Fruit fly (Drosophila melanogaster) S2 (cell line): Measurements from ENCODE around the gene PIG-C.
A peak's percentile ranks its signal among the peaks of the same experiment; 100 is the strongest.

ENCODE experiments used
- CG8478 ChIP-seq: fragments of >200 bp; optimal IDR thresholded peaks from 2 replicates; lab custom pipeline; 2018
- CTCF ChIP-seq, 2 experiments: fragments of >200 bp; optimal IDR thresholded peaks; 2 replicates each; lab custom pipeline; 2018

The PIG-C gene

dm6 chr3L:3314696-3315095 lies 4.3 kb downstream of the PIG-C start, which contains the start of gene Drsl3:
Gene Drsl3, plus strand, starts transcription at chr3L:3314996.
- TF ChIP-seq CG8478 (lab: Kevin White, UChicago): no peak
- no peak for TF ChIP-seq CTCF (optimal IDR thresholded peaks at IDR 0.05; lab: Kevin White, UChicago)

- TF ChIP-seq CTCF (optimal IDR thresholded peaks at IDR 0.05; lab: Kevin White, UChicago) (no peak), CG8478 (lab: Kevin White, UChicago) (no peak)
Observed at dm6 chr3L:3314049-3314448, 5.0 kb downstream of the PIG-C start, which contains the start of gene Drsl2. Gene Drsl2, plus strand, starts transcription at chr3L:3314349.

DNA sequence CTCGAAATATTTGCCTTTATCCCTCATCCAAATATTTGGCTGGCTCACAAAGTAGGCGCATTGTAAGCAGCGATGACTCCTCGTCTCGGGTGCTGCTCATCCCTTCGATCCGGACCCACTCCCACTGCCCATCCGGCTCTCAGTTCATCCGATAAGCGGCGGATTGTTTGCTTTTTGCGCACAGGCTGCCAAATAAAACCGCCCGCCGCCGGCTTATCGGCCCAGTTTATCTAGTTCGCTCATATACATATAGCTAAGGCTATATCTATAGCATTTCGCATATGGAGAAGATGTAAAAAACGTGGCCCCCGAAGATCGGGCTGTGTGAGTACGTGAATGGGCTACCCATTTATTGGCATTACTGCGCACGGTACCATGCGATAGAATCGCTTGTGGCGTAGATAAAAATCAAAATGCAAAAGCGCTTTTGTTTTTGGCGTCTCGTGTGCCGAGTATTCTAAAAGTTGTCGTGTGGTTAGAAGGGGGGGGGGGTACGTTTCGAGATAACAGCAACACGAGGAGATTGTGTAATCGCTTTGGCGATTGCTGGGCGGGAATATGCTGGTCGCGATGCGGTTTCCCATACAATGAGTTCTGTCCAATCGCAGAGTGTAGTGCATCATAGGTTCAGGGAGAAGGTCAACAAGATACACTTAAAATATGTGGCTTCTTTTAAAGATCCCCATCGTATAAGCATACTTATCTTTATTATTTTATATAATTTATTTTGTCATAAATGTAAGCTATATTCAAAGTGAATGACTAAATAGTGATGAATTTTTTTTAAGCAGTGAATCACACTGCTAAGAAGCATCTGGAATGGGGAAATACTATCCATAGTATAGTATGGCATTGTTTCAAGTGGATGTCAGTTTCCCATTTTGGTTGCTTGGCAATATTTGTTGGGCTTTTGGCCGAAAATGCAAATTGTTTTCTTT lies 10.1 kb downstream of the PIG-C start:
- no peak for TF ChIP-seq CTCF (optimal IDR thresholded peaks at IDR 0.05; lab: Kevin White, UChicago)
- TF ChIP-seq CG8478 (lab: Kevin White, UChicago): no peak

DNA sequence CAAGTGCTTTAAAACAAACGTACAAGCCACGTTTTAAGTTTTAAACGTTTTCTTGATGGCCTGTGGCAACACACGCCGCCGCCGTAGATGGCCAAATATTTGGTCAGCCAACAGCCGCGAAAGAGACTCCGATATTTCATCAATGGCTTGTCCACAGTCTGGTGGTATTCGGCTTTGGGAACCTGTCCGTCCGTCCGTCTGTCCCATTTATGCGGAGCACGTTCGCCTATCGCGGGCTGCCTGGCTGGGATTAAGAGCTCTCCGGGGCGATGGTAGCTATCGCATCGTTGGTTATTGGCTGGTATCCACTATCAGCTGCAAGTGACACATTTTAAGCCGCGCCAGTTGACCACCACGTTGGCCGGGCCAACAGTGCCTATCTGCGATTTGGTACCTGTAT lies 11.4 kb downstream of the PIG-C start:
- TF ChIP-seq CG8478 (lab: Kevin White, UChicago) (no peak), CTCF (optimal IDR thresholded peaks at IDR 0.05; lab: Kevin White, UChicago) (no peak)

DNA sequence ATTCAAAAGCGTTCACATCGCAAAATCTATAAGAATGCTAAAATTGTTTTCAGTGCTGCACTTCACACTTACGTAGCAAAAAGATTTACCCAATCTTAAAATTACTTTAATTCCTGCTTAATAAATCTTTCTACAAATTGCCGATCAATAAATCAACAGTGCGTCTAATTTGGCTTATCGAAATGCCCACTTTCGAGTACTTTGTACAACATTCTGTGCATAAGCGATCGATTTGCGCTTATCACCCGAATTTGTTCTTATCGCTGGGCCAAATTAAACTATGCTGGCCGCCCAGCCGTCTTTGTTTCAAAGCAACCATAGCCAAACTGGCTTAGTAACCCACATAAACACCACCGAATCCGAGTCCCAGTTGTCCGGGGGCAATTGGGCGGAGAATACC lies 12.5 kb downstream of the PIG-C start:
- TF ChIP-seq CG8478 (lab: Kevin White, UChicago) (no peak), CTCF (optimal IDR thresholded peaks at IDR 0.05; lab: Kevin White, UChicago) (no peak)

dm6 chr3L:3305430-3305829 lies 13.6 kb downstream of the PIG-C start:
- TF ChIP-seq CTCF (optimal IDR thresholded peaks at IDR 0.05; lab: Kevin White, UChicago): no peak
- TF ChIP-seq CG8478 (lab: Kevin White, UChicago): no peak

DNA sequence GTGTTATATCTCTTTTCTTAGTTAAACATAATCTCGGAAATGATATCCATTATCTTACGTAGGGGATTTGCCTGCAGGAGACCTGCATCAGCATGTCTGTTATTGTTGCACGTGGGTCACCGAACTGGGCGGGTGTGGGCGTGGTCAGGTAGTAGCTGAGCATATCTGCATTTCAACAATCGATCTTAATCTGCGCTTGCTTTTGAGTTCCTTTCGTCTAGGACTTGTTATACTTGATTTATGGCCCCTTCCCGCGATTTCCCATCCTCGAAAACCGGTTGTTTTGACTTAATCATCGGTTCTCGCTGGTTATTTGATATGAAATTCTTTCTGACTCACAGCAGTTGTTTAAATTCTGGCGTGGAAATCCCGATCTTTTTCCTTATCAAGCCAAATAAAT lies 14.3 kb downstream of the PIG-C start:
- no peak for TF ChIP-seq CG8478 (lab: Kevin White, UChicago)
- TF ChIP-seq CTCF (optimal IDR thresholded peaks at IDR 0.05; lab: Kevin White, UChicago): no peak

dm6 chr3L:3303534-3304459 lies 15.2 kb downstream of the PIG-C start, which contains the start of gene ZnT63C:
Gene ZnT63C, plus strand, starts transcription at chr3L:3303708.
- no peak for TF ChIP-seq CG8478 (lab: Kevin White, UChicago)
- TF ChIP-seq CTCF (optimal IDR thresholded peaks at IDR 0.05; lab: Kevin White, UChicago): no peak

- TF ChIP-seq CTCF (optimal IDR thresholded peaks at IDR 0.05; lab: Kevin White, UChicago) (no peak), CG8478 (lab: Kevin White, UChicago) (no peak)
Observed at dm6 chr3L:3303087-3303526, 15.9 kb downstream of the PIG-C start, which contains the start of gene CG14968. Gene CG14968, minus strand, starts transcription at chr3L:3303112.

DNA sequence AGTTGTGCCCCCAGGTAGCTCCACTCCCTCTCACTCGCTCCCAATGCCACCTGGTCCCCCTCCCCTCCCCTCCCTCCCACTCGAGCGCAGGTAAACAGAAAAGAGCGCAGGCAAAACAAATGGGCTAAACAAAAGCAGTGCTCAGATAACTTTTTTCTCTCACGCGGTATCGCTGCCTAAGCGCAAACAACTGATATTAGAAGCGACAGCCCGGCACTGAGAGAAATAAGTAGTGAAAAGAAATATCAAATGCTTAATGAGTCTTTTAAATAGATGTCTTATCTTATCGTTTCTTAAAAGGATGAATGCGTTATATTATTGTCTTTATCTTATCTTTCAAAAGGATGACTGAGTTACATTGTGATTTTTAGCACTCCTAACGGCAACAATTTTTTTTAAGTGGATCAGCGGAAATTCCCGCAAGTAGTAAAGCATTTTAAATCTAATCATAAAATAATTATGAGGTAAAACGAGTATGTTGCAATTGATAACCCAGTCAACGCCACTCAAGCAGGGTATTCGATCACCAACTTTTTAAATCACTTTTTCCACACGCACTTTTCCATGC lies 17.8 kb downstream of the PIG-C start:
- TF ChIP-seq CTCF (optimal IDR thresholded peaks at IDR 0.05; lab: Kevin White, UChicago) (no peak), CG8478 (lab: Kevin White, UChicago) (no peak)

dm6 chr3L:3300345-3300744 lies 18.7 kb downstream of the PIG-C start:
- no peak for TF ChIP-seq CTCF (optimal IDR thresholded peaks at IDR 0.05; lab: Kevin White, UChicago)
- TF ChIP-seq CG8478 (lab: Kevin White, UChicago): no peak

dm6 chr3L:3291159-3291558 lies 27.9 kb downstream of the PIG-C start, which contains the start of gene CG12009:
Gene CG12009, plus strand, starts transcription at chr3L:3291459.
- no peak for TF ChIP-seq CG8478 (lab: Kevin White, UChicago)
- no peak for TF ChIP-seq CTCF (optimal IDR thresholded peaks at IDR 0.05; lab: Kevin White, UChicago)

DNA sequence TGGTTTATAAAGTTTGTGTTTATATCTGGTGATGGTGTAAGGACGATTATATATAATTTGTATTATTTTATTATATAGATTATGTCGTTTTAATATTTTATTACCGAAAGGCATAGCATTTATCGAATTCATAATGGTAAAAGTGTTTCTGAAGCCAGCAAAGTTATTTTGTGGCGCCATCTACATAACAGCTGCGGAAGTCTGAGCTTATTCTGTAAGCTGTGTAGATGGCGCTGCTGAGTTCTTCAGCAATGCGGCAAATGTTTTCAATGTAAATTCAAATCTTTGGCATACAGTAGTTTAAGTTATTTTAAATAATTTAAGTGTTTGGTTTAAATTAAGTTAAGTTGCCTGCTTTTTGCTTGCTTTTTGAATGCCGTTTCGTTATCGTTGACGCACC lies 30.6 kb downstream of the PIG-C start:
- TF ChIP-seq CTCF (optimal IDR thresholded peaks at IDR 0.05; lab: Kevin White, UChicago): peak; percentile 75 to 90
- TF ChIP-seq CG8478 (lab: Kevin White, UChicago): no peak

DNA sequence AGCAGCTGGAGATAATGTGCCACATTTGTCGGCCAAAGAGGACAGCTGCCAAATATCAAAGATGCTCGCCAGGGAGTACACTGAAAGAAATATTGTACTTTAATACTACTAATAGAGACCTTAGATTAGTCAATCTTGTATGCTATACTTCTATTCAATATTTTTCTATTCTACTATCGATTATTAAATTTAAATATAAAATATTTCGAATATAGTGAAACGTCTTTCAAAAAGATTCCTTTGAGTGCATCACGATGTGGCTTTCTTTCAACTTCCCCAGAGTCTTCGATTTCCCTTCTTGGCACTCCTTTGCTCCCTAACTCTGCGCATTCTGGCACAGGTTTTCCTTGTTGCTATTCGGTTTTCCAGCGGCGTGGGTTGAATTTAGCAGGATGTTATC lies 34.1 kb downstream of the PIG-C start:
- TF ChIP-seq CTCF (optimal IDR thresholded peaks at IDR 0.05; lab: Kevin White, UChicago): no peak
- TF ChIP-seq CG8478 (lab: Kevin White, UChicago): no peak
